Worm (Caenorhabditis elegans) whole organism, L1 larva: ENCODE results near the gene M03C11.6.
A peak's percentile ranks its signal among the peaks of the same experiment; 100 is the strongest.

Source experiments
- C16A3.4 ChIP-seq: fragments of 150-350 bp; optimal IDR thresholded peaks from 2 replicates; lab custom pipeline; 2014; ENCODE audit warnings: missing biosample characterization, missing genetic modification characterization
- F16B12.6 ChIP-seq: fragments of 150-350 bp; optimal IDR thresholded peaks from 2 replicates; lab custom pipeline; 2014; ENCODE audit warnings: missing biosample characterization, missing genetic modification characterization
- Y116A8C.19 ChIP-seq: sonication (generic microtip); optimal IDR thresholded peaks from 2 replicates; lab custom pipeline; 2016; ENCODE audit warnings: missing compliant biosample characterization, missing genetic modification characterization, borderline replicate concordance
- aly-2 ChIP-seq: fragments of 150-350 bp; optimal IDR thresholded peaks from 2 replicates; lab custom pipeline; 2014; ENCODE audit warnings: missing biosample characterization, missing genetic modification characterization
- blmp-1 ChIP-seq: fragments of 150-350 bp; optimal IDR thresholded peaks from 2 replicates; lab custom pipeline; 2014; ENCODE audit warnings: missing biosample characterization, missing genetic modification characterization
- ceh-8 ChIP-seq: fragments of 200-800 bp; sonication (Bioruptor generic); optimal IDR thresholded peaks from 2 replicates; lab custom pipeline; 2018; ENCODE audit warnings: mild to moderate bottlenecking, missing genetic modification characterization, moderate library complexity, missing compliant biosample characterization
- ces-1 ChIP-seq: fragments of 150-350 bp; optimal IDR thresholded peaks from 2 replicates; lab custom pipeline; 2014; ENCODE audit warnings: missing biosample characterization, missing genetic modification reagents, missing genetic modification characterization
- dpl-1 ChIP-seq, 3 experiments: fragments of 150-350 bp in 2 of 3; sonication (generic microtip) in 1 of 3; optimal IDR thresholded peaks; 2 replicates each; lab custom pipeline; 2014 to 2017; ENCODE audit warnings: missing biosample characterization in 3 of 3, missing genetic modification characterization in 3 of 3, missing genetic modification reagents in 3 of 3
- dsc-1 ChIP-seq: sonication (generic microtip); optimal IDR thresholded peaks from 2 replicates; lab custom pipeline; 2016; ENCODE audit warnings: mild to moderate bottlenecking, missing genetic modification characterization, missing compliant biosample characterization
- efl-1 ChIP-seq, 4 experiments: fragments of 150-350 bp; optimal IDR thresholded peaks in 3 of 4; peaks in 1 of 4; 1 replicate in 1 of 4; 2 replicates in 3 of 4; lab custom pipeline; 2014; ENCODE audit warnings: missing biosample characterization in 2 of 4, missing genetic modification characterization in 2 of 4, missing genetic modification reagents in 2 of 4
- egl-13 ChIP-seq: sonication (generic microtip); optimal IDR thresholded peaks from 2 replicates; lab custom pipeline; 2016; ENCODE audit warnings: missing genotype, missing genetic modification reagents, missing genetic modification characterization, missing compliant biosample characterization
- egl-27 ChIP-seq, 2 experiments: fragments of 150-350 bp in 1 of 2; sonication (generic microtip); optimal IDR thresholded peaks; 3 replicates each; lab custom pipeline; 2017 to 2018; ENCODE audit warnings: missing biosample characterization in 2 of 2, missing genetic modification characterization in 2 of 2, missing genetic modification reagents in 2 of 2
- elt-2 ChIP-seq: sonication (generic microtip); optimal IDR thresholded peaks from 2 replicates; lab custom pipeline; 2016; ENCODE audit warnings: missing genetic modification characterization, mild to moderate bottlenecking, inconsistent platforms, missing compliant biosample characterization, missing genetic modification reagents
- ets-5 ChIP-seq: fragments of 200-800 bp; sonication (Bioruptor generic); IDR thresholded peaks from 2 replicates; pipeline ENCODE4 v1.3.6; 2022; ENCODE audit warnings: missing genetic modification characterization, missing compliant biosample characterization
- fos-1 ChIP-seq: fragments of 150-350 bp; optimal IDR thresholded peaks from 2 replicates; lab custom pipeline; 2014; ENCODE audit warnings: missing biosample characterization, missing genetic modification characterization
- hlh-4 ChIP-seq: sonication (generic microtip); optimal IDR thresholded peaks from 2 replicates; lab custom pipeline; 2016; ENCODE audit warnings: mild to moderate bottlenecking, missing genetic modification characterization, missing compliant biosample characterization
- hpl-2 ChIP-seq: fragments of 150-350 bp; optimal IDR thresholded peaks from 2 replicates; lab custom pipeline; 2014; ENCODE audit warnings: missing biosample characterization, missing genetic modification reagents, missing genetic modification characterization
- irx-1 ChIP-seq: sonication (generic microtip); optimal IDR thresholded peaks from 2 replicates; lab custom pipeline; 2016; ENCODE audit warnings: missing genetic modification characterization, missing compliant biosample characterization
- jun-1 ChIP-seq: fragments of 150-350 bp; optimal IDR thresholded peaks from 2 replicates; lab custom pipeline; 2014; ENCODE audit warnings: missing biosample characterization, missing genetic modification reagents, missing genetic modification characterization
- lin-14 ChIP-seq: fragments of 200-800 bp; sonication (Bioruptor generic); optimal IDR thresholded peaks from 2 replicates; lab custom pipeline; 2018; ENCODE audit warnings: mild to moderate bottlenecking, missing genetic modification characterization, moderate library complexity, missing compliant biosample characterization
- lin-35 ChIP-seq, 2 experiments: fragments of 150-350 bp; optimal IDR thresholded peaks; 2 replicates each; lab custom pipeline; 2014; ENCODE audit warnings: missing biosample characterization in 2 of 2, missing genetic modification characterization in 2 of 2, missing genetic modification reagents in 2 of 2
- lir-3 ChIP-seq: sonication (generic microtip); optimal IDR thresholded peaks from 2 replicates; lab custom pipeline; 2016; ENCODE audit warnings: mild to moderate bottlenecking, missing genetic modification characterization, moderate library complexity, missing compliant biosample characterization; ENCODE audit not compliant: poor library complexity
- lsy-2 ChIP-seq, 2 experiments: fragments of 150-350 bp; optimal IDR thresholded peaks; 2 replicates each; lab custom pipeline; 2014; ENCODE audit warnings: missing biosample characterization in 2 of 2, missing genetic modification characterization in 2 of 2
- nhr-11 ChIP-seq: fragments of 150-350 bp; optimal IDR thresholded peaks from 2 replicates; lab custom pipeline; 2014; ENCODE audit warnings: missing biosample characterization, missing genetic modification characterization
- nhr-19 ChIP-seq: fragments of 200-800 bp; sonication (Bioruptor generic); conservative IDR thresholded peaks from 2 replicates; pipeline ENCODE4 v1.3.6; 2022; ENCODE audit warnings: missing genetic modification characterization, missing compliant biosample characterization
- nhr-20 ChIP-seq: sonication (generic microtip); optimal IDR thresholded peaks from 2 replicates; lab custom pipeline; 2016; ENCODE audit warnings: mild to moderate bottlenecking, missing genetic modification characterization, missing compliant biosample characterization
- nhr-237 ChIP-seq: fragments of 150-350 bp; optimal IDR thresholded peaks from 2 replicates; lab custom pipeline; 2014; ENCODE audit warnings: missing biosample characterization, missing genetic modification characterization
- nhr-71 ChIP-seq: sonication (generic microtip); optimal IDR thresholded peaks from 2 replicates; lab custom pipeline; 2016; ENCODE audit warnings: mild to moderate bottlenecking, missing genetic modification characterization, moderate library complexity, missing compliant biosample characterization
- nhr-90 ChIP-seq: sonication (generic microtip); optimal IDR thresholded peaks from 2 replicates; lab custom pipeline; 2016; ENCODE audit warnings: mild to moderate bottlenecking, missing genetic modification characterization, missing compliant biosample characterization; ENCODE audit not compliant: poor library complexity
- pag-3 ChIP-seq: sonication (generic microtip); optimal IDR thresholded peaks from 2 replicates; lab custom pipeline; 2017; ENCODE audit warnings: missing genetic modification characterization, mild to moderate bottlenecking, missing compliant biosample characterization, antibody characterized with exemption, borderline replicate concordance; ENCODE audit not compliant: insufficient read depth
- skn-1 ChIP-seq: fragments of 150-350 bp; optimal IDR thresholded peaks from 2 replicates; lab custom pipeline; 2014; ENCODE audit warnings: missing biosample characterization, missing genetic modification characterization
- snu-23 ChIP-seq: sonication (generic microtip); optimal IDR thresholded peaks from 2 replicates; lab custom pipeline; 2016; ENCODE audit warnings: missing genetic modification characterization, missing compliant biosample characterization
- sup-37 ChIP-seq: fragments of 200-800 bp; sonication (Bioruptor generic); optimal IDR thresholded peaks from 2 replicates; lab custom pipeline; 2018; ENCODE audit warnings: mild to moderate bottlenecking, missing genetic modification characterization, missing compliant biosample characterization
- swsn-7 ChIP-seq: sonication (generic microtip); optimal IDR thresholded peaks from 2 replicates; lab custom pipeline; 2016; ENCODE audit warnings: missing genetic modification characterization, missing compliant biosample characterization
- tbx-2 ChIP-seq: sonication (generic microtip); optimal IDR thresholded peaks from 2 replicates; lab custom pipeline; 2016; ENCODE audit warnings: missing genetic modification characterization, missing compliant biosample characterization
- tlp-1 ChIP-seq: fragments of 150-350 bp; optimal IDR thresholded peaks from 2 replicates; lab custom pipeline; 2014; ENCODE audit warnings: missing biosample characterization, missing genetic modification characterization
- unc-62 ChIP-seq: fragments of 150-350 bp; optimal IDR thresholded peaks from 2 replicates; lab custom pipeline; 2014; ENCODE audit warnings: missing biosample characterization, missing genetic modification reagents, missing genetic modification characterization
- unc-86 ChIP-seq: sonication (generic microtip); optimal IDR thresholded peaks from 2 replicates; lab custom pipeline; 2016; ENCODE audit warnings: missing genetic modification characterization, missing compliant biosample characterization
- xbp-1 ChIP-seq: sonication (generic microtip); optimal IDR thresholded peaks from 2 replicates; lab custom pipeline; 2016; ENCODE audit warnings: missing genetic modification characterization, missing compliant biosample characterization
- zag-1 ChIP-seq: fragments of 150-350 bp; optimal IDR thresholded peaks from 2 replicates; lab custom pipeline; 2014; ENCODE audit warnings: missing biosample characterization, missing genetic modification characterization
- zip-4 ChIP-seq: fragments of 200-800 bp; sonication (Bioruptor generic); optimal IDR thresholded peaks from 2 replicates; lab custom pipeline; 2018; ENCODE audit warnings: mild to moderate bottlenecking, missing genetic modification characterization, moderate library complexity, missing compliant biosample characterization
- ztf-11 ChIP-seq, 2 experiments: sonication (generic microtip); optimal IDR thresholded peaks; 2 replicates each; lab custom pipeline; 2016 to 2017; ENCODE audit warnings: missing genetic modification characterization in 2 of 2, missing biosample characterization in 1 of 2, missing compliant biosample characterization in 1 of 2

Gene M03C11.6

ce11 chrIII:10423906-10424305 is at the start of gene M03C11.6:
Gene M03C11.6 (minus strand): TSS chrIII:10424006.
- no peak for TF ChIP-seq zip-4
- no peak for TF ChIP-seq Y116A8C.19 (tag; lab: Kevin White, UChicago)
- no peak for TF ChIP-seq C16A3.4 (tag; lab: Kevin White, UChicago)

ce11 chrIII:10470927-10471326 is 47.1 kb upstream of the M03C11.6 start, which contains the start of gene cul-1:
Gene cul-1 (plus strand): TSS chrIII:10471237.
- TF ChIP-seq ztf-11 (tag; optimal IDR thresholded peaks at IDR 0.05; lab: Kevin White, UChicago): no peak
- no peak for TF ChIP-seq egl-27 (tag; optimal IDR thresholded peaks at IDR 0.05; lab: Kevin White, UChicago)
- peak in 1 of 2 experiments; percentile 39 for TF ChIP-seq lsy-2 (tag; optimal IDR thresholded peaks at IDR 0.05; lab: Kevin White, UChicago)
- TF ChIP-seq irx-1: no peak
- no peak for TF ChIP-seq unc-86 (tag; lab: Kevin White, UChicago)
- no peak for TF ChIP-seq nhr-11
- no peak for TF ChIP-seq tlp-1 (tag; lab: Kevin White, UChicago)
- no peak for TF ChIP-seq zag-1 (tag; lab: Kevin White, UChicago)
- TF ChIP-seq sup-37 (GFP tag; lab: Kevin White, UChicago): no peak
- TF ChIP-seq lin-14 (GFP tag; lab: Kevin White, UChicago): no peak
- TF ChIP-seq tbx-2 (tag; lab: Kevin White, UChicago): no peak
- no peak for TF ChIP-seq nhr-90 (tag; lab: Kevin White, UChicago)
- no peak for TF ChIP-seq dsc-1 (tag; lab: Kevin White, UChicago)
- TF ChIP-seq F16B12.6 (tag; lab: Kevin White, UChicago): no peak
- TF ChIP-seq hlh-4 (tag; lab: Kevin White, UChicago): no peak
- no peak for TF ChIP-seq egl-13 (tag; lab: Kevin White, UChicago)
- no peak for TF ChIP-seq nhr-71 (tag; lab: Kevin White, UChicago)
- TF ChIP-seq fos-1: no peak
- peak; percentile 98 for TF ChIP-seq skn-1 (tag; lab: Kevin White, UChicago)
- TF ChIP-seq efl-1 (optimal IDR thresholded peaks at IDR 0.05; lab: Kevin White, UChicago): peak in 1 of 2 experiments; percentile 20
- peak; percentile 18 to 78 for TF ChIP-seq efl-1 (GFP tag; optimal IDR thresholded peaks at IDR 0.05 in 1 of 2; lab: Kevin White, UChicago)
- TF ChIP-seq lin-35 (GFP tag; optimal IDR thresholded peaks at IDR 0.05; lab: Kevin White, UChicago): peak in 1 of 2 experiments; percentile 50
- TF ChIP-seq nhr-237 (tag; lab: Kevin White, UChicago): no peak
- TF ChIP-seq ceh-8 (GFP tag; lab: Kevin White, UChicago): no peak
- TF ChIP-seq blmp-1: peak; percentile 1
- TF ChIP-seq swsn-7 (tag; lab: Kevin White, UChicago): no peak
- no peak for TF ChIP-seq ces-1 (GFP tag; lab: Kevin White, UChicago)
- peak in 1 of 3 experiments; percentile 43 for TF ChIP-seq dpl-1 (GFP tag; optimal IDR thresholded peaks at IDR 0.05; lab: Kevin White, UChicago)
- TF ChIP-seq xbp-1: no peak

- TF ChIP-seq lir-3 (tag; lab: Kevin White, UChicago) (no peak), nhr-19 (GFP tag; lab: Robert Waterston, UW) (no peak), nhr-20 (tag; lab: Kevin White, UChicago) (no peak), hpl-2 (GFP tag; lab: Kevin White, UChicago) (no peak), unc-62 (GFP tag; lab: Kevin White, UChicago) (no peak), efl-1 (optimal IDR thresholded peaks at IDR 0.05; lab: Kevin White, UChicago) (no peak), efl-1 (GFP tag; optimal IDR thresholded peaks at IDR 0.05 in 1 of 2; lab: Kevin White, UChicago) (no peak), ztf-11 (tag; optimal IDR thresholded peaks at IDR 0.05; lab: Kevin White, UChicago) (no peak), aly-2 (tag; lab: Kevin White, UChicago) (no peak), skn-1 (tag; lab: Kevin White, UChicago) (no peak), zag-1 (tag; lab: Kevin White, UChicago) (no peak), ets-5 (GFP tag; lab: Robert Waterston, UW) (no peak), elt-2 (tag; lab: Kevin White, UChicago) (no peak), jun-1 (no peak), sup-37 (GFP tag; lab: Kevin White, UChicago) (no peak), snu-23 (GFP tag; lab: Kevin White, UChicago) (no peak), nhr-237 (tag; lab: Kevin White, UChicago) (no peak), pag-3 (tag; lab: Kevin White, UChicago) (no peak)
- TF ChIP-seq, all 84 proteins: peak for 0
These were observed 45.8 kb upstream of the M03C11.6 start, which contains the start of gene D2045.5 for ce11 chrIII:10469574-10470055. Gene D2045.5 (minus strand): TSS chrIII:10469624.
